Worm (Caenorhabditis elegans): ENCODE measurements around the gene rog-1.
A peak's percentile ranks its signal among the peaks of the same experiment; 100 is the strongest.

Gene rog-1

DNA sequence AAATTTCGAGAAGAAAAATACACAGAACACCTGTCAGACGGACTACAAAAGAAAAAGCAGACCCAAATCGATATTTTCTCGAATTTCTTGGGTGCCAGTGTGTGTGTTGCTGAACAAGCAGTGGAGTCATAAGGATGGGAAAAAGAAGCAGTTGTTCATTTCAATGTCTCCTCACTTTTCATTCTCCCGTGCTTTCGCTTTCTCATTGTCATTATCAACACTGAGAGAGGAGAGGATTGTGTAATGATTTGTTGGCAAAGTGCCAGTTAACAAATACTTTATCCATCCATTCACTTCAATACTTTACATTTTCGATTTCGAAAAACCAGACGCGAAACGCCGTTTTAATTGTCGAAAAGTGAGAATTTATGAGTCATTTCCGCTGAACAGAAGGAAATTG lies 838 bp upstream of the rog-1 start:
- no peak for TF ChIP-seq pha-4 (tag; optimal IDR thresholded peaks at IDR 0.05)
- no peak for TF ChIP-seq F57C9.4 (tag; optimal IDR thresholded peaks at IDR 0.05)
- TF ChIP-seq sptf-2 (GFP tag; optimal IDR thresholded peaks at IDR 0.05), result no peak
- no peak for TF ChIP-seq nfyb-1 (GFP tag; IDR thresholded peaks at IDR 0.05)
- TF ChIP-seq nhr-90 (tag; optimal IDR thresholded peaks at IDR 0.05), result no peak
- TF ChIP-seq lin-54 (GFP tag; optimal IDR thresholded peaks at IDR 0.05), result no peak
- no peak for TF ChIP-seq ztf-22 (GFP tag; optimal IDR thresholded peaks at IDR 0.05)
- TF ChIP-seq tbx-9 (tag; optimal IDR thresholded peaks at IDR 0.05; ENCODE audit: borderline replicate concordance), result no peak
- TF ChIP-seq F33H1.4 (GFP tag; IDR thresholded peaks at IDR 0.05), result no peak

ce11 chrII:1374486-1374885 lies 303 bp downstream of the rog-1 start:
- TF ChIP-seq T26A5.8 (tag; optimal IDR thresholded peaks at IDR 0.05), result no peak

ce11 chrII:1372966-1373365 lies 1.8 kb downstream of the rog-1 start:
- TF ChIP-seq chd-7 (tag; optimal IDR thresholded peaks at IDR 0.05) (no peak), egl-18 (GFP tag; IDR thresholded peaks at IDR 0.05) (no peak), K12H6.12 (tag; optimal IDR thresholded peaks at IDR 0.05) (no peak), atf-7 (tag; optimal IDR thresholded peaks at IDR 0.05) (no peak), nfyb-1 (GFP tag; IDR thresholded peaks at IDR 0.05) (peak; percentile 83)

DNA sequence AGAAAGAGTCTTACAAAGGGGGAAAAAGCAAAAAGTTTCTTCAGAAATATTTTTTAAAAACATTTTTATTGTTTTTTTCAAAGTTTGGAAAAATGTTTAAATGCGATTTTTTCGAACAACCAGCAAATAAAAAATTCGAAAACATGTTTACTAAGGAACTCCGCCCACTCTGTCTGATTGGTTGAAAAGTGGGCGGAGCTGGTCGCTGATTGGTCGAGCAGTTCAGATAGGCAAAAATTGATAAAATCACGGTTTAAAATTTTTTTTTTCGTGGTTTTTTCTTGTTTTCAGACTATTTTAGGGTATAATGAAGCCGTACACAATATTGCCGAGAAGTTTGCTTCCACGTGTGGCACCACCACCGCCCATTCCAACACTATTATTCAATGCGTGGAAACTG lies 2.7 kb downstream of the rog-1 start:
- no peak for TF ChIP-seq let-526 (GFP tag; IDR thresholded peaks at IDR 0.05)
- TF ChIP-seq snpc-1.1 (tag; optimal IDR thresholded peaks at IDR 0.05; ENCODE audit: insufficient read depth), result no peak
- TF ChIP-seq ztf-28 (GFP tag; IDR thresholded peaks at IDR 0.05), result no peak
- no peak for TF ChIP-seq K11D2.4 (GFP tag; IDR thresholded peaks at IDR 0.05)
- no peak for TF ChIP-seq let-607 (tag; optimal IDR thresholded peaks at IDR 0.05)
- TF ChIP-seq dox-1 (GFP tag; IDR thresholded peaks at IDR 0.05), result no peak
- TF ChIP-seq egl-44 (GFP tag; IDR thresholded peaks at IDR 0.05), result no peak
- no peak for TF ChIP-seq tbx-9 (tag; optimal IDR thresholded peaks at IDR 0.05; ENCODE audit: borderline replicate concordance)
- TF ChIP-seq unc-130 (GFP tag; optimal IDR thresholded peaks at IDR 0.05), result no peak
- no peak for TF ChIP-seq mes-4 (tag; optimal IDR thresholded peaks at IDR 0.05)
- TF ChIP-seq F23B12.7 (tag; optimal IDR thresholded peaks at IDR 0.05; ENCODE audit: insufficient read depth), result no peak
- no peak for TF ChIP-seq xnd-1 (tag; optimal IDR thresholded peaks at IDR 0.05)
- TF ChIP-seq ceh-40 (GFP tag; IDR thresholded peaks at IDR 0.05), result no peak
- no peak for TF ChIP-seq ets-4 (GFP tag; optimal IDR thresholded peaks at IDR 0.05)
- no peak for TF ChIP-seq die-1 (tag; optimal IDR thresholded peaks at IDR 0.05)
- no peak for TF ChIP-seq F57C9.4 (tag; optimal IDR thresholded peaks at IDR 0.05)
- no peak for TF ChIP-seq ztf-26 (tag; optimal IDR thresholded peaks at IDR 0.05)
- TF ChIP-seq Y53G8AR.9 (GFP tag; conservative IDR thresholded peaks at IDR 0.05), result no peak
- no peak for TF ChIP-seq ztf-25 (GFP tag; IDR thresholded peaks at IDR 0.05)

- peak; percentile 70 for TF ChIP-seq zfh-2 (GFP tag; conservative IDR thresholded peaks at IDR 0.05)
- no peak for TF ChIP-seq repo-1 (tag; optimal IDR thresholded peaks at IDR 0.05)
These were observed 3.3 kb downstream of the rog-1 start for ce11 chrII:1371533-1371932.
